Worm (Caenorhabditis elegans) whole organism, late embryonic: ENCODE results near the gene molo-1.

Experiments used
- T23F11.4 ChIP-seq: fragments of 200-800 bp; sonication (Bioruptor generic); optimal IDR thresholded peaks from 2 replicates; lab custom pipeline; 2018; ENCODE audit warnings: mild to moderate bottlenecking, missing genetic modification characterization, missing compliant biosample characterization
- ahr-1 ChIP-seq: sonication (generic microtip); optimal IDR thresholded peaks from 2 replicates; lab custom pipeline; 2016; ENCODE audit warnings: missing genetic modification characterization, missing compliant biosample characterization
- ceh-18 ChIP-seq: sonication (generic microtip); optimal IDR thresholded peaks from 2 replicates; lab custom pipeline; 2016; ENCODE audit warnings: missing genetic modification characterization, missing compliant biosample characterization
- ceh-19 ChIP-seq: fragments of 200-800 bp; sonication (Bioruptor generic); optimal IDR thresholded peaks from 2 replicates; lab custom pipeline; 2018; ENCODE audit warnings: mild to moderate bottlenecking, missing genetic modification characterization, missing compliant biosample characterization
- ceh-2 ChIP-seq: sonication (generic microtip); optimal IDR thresholded peaks from 2 replicates; lab custom pipeline; 2016; ENCODE audit warnings: missing genotype, missing genetic modification characterization, missing compliant biosample characterization
- ceh-34 ChIP-seq: sonication (generic microtip); optimal IDR thresholded peaks from 2 replicates; lab custom pipeline; 2016; ENCODE audit warnings: mild to moderate bottlenecking, missing genetic modification characterization, missing compliant biosample characterization
- ceh-45 ChIP-seq: fragments of 200-800 bp; sonication (Bioruptor generic); IDR thresholded peaks from 2 replicates; pipeline ENCODE4 v1.3.6; 2022; ENCODE audit warnings: missing genetic modification reagents, missing genetic modification characterization, missing compliant biosample characterization
- ceh-48 ChIP-seq: sonication (generic microtip); optimal IDR thresholded peaks from 2 replicates; lab custom pipeline; 2016; ENCODE audit warnings: missing genetic modification characterization, inconsistent platforms, missing compliant biosample characterization
- ceh-6 ChIP-seq: fragments of 200-800 bp; sonication (Bioruptor generic); optimal IDR thresholded peaks from 2 replicates; lab custom pipeline; 2018; ENCODE audit warnings: mild to moderate bottlenecking, missing genetic modification characterization, missing compliant biosample characterization
- ceh-9 ChIP-seq: sonication (generic microtip); optimal IDR thresholded peaks from 2 replicates; lab custom pipeline; 2016; ENCODE audit warnings: mild to moderate bottlenecking, missing genetic modification characterization, inconsistent platforms, missing compliant biosample characterization
- che-1 ChIP-seq: sonication (generic microtip); optimal IDR thresholded peaks from 2 replicates; lab custom pipeline; 2016; ENCODE audit warnings: mild to moderate bottlenecking, missing genetic modification characterization, missing compliant biosample characterization
- dmd-4 ChIP-seq: sonication (generic microtip); optimal IDR thresholded peaks from 2 replicates; lab custom pipeline; 2016; ENCODE audit warnings: borderline replicate concordance, missing genetic modification characterization, missing compliant biosample characterization
- dve-1 ChIP-seq: sonication (generic microtip); optimal IDR thresholded peaks from 2 replicates; lab custom pipeline; 2017; ENCODE audit warnings: antibody characterized with exemption, mild to moderate bottlenecking, missing genetic modification characterization, missing compliant biosample characterization
- elt-2 ChIP-seq: sonication (generic microtip); optimal IDR thresholded peaks from 2 replicates; lab custom pipeline; 2016; ENCODE audit warnings: missing genetic modification reagents, missing genetic modification characterization, missing compliant biosample characterization
- elt-4 ChIP-seq: sonication (generic microtip); optimal IDR thresholded peaks from 2 replicates; lab custom pipeline; 2016; ENCODE audit warnings: missing genetic modification characterization, missing compliant biosample characterization
- ets-4 ChIP-seq: sonication (generic microtip); optimal IDR thresholded peaks from 2 replicates; lab custom pipeline; 2016; ENCODE audit warnings: missing genetic modification characterization, missing compliant biosample characterization
- eyg-1 ChIP-seq: sonication (generic microtip); optimal IDR thresholded peaks from 2 replicates; lab custom pipeline; 2016; ENCODE audit warnings: missing genotype, missing genetic modification characterization, missing compliant biosample characterization
- fax-1 ChIP-seq: sonication (generic microtip); optimal IDR thresholded peaks from 2 replicates; lab custom pipeline; 2016; ENCODE audit warnings: missing genotype, missing genetic modification characterization, missing compliant biosample characterization
- fkh-6 ChIP-seq: sonication (generic microtip); optimal IDR thresholded peaks from 2 replicates; lab custom pipeline; 2016; ENCODE audit warnings: missing genetic modification characterization, missing compliant biosample characterization
- gmeb-2 ChIP-seq: sonication (generic microtip); optimal IDR thresholded peaks from 2 replicates; lab custom pipeline; 2016; ENCODE audit warnings: missing genetic modification characterization, inconsistent platforms, missing compliant biosample characterization
- hlh-13 ChIP-seq: fragments of 200-800 bp; sonication (Bioruptor generic); optimal IDR thresholded peaks from 2 replicates; lab custom pipeline; 2018; ENCODE audit warnings: mild to moderate bottlenecking, missing genetic modification characterization, missing compliant biosample characterization
- hlh-15 ChIP-seq: sonication (generic microtip); optimal IDR thresholded peaks from 2 replicates; lab custom pipeline; 2016; ENCODE audit warnings: missing genetic modification characterization, missing compliant biosample characterization
- hlh-30 ChIP-seq: sonication (generic microtip); optimal IDR thresholded peaks from 2 replicates; lab custom pipeline; 2017; ENCODE audit warnings: antibody characterized with exemption, missing genetic modification characterization, missing compliant biosample characterization; ENCODE audit not compliant: insufficient read depth
- hlh-6 ChIP-seq: sonication (generic microtip); optimal IDR thresholded peaks from 2 replicates; lab custom pipeline; 2016; ENCODE audit warnings: missing genotype, missing genetic modification characterization, missing compliant biosample characterization
- hlh-8 ChIP-seq: sonication (generic microtip); optimal IDR thresholded peaks from 2 replicates; lab custom pipeline; 2016; ENCODE audit warnings: missing genotype, missing genetic modification characterization, missing compliant biosample characterization
- madf-2 ChIP-seq: sonication (generic microtip); optimal IDR thresholded peaks from 2 replicates; lab custom pipeline; 2017; ENCODE audit warnings: missing genetic modification characterization, missing compliant biosample characterization
- nhr-232 ChIP-seq: sonication (generic microtip); optimal IDR thresholded peaks from 2 replicates; lab custom pipeline; 2016; ENCODE audit warnings: missing genetic modification characterization, missing compliant biosample characterization
- npax-4 ChIP-seq: sonication (generic microtip); optimal IDR thresholded peaks from 2 replicates; lab custom pipeline; 2016; ENCODE audit warnings: missing genetic modification characterization, missing compliant biosample characterization
- odd-2 ChIP-seq: sonication (generic microtip); optimal IDR thresholded peaks from 2 replicates; lab custom pipeline; 2017; ENCODE audit warnings: antibody characterized with exemption, mild to moderate bottlenecking, missing genetic modification characterization, missing compliant biosample characterization
- pax-1 ChIP-seq: fragments of 150-350 bp; optimal IDR thresholded peaks from 2 replicates; lab custom pipeline; 2014; ENCODE audit warnings: missing biosample characterization, missing genetic modification characterization
- pha-2 ChIP-seq: sonication (generic microtip); optimal IDR thresholded peaks from 2 replicates; lab custom pipeline; 2017; ENCODE audit warnings: mild to moderate bottlenecking, missing genetic modification characterization, missing compliant biosample characterization
- pqm-1 ChIP-seq: sonication (generic microtip); optimal IDR thresholded peaks from 2 replicates; lab custom pipeline; 2016; ENCODE audit warnings: missing genetic modification characterization, missing compliant biosample characterization
- pros-1 ChIP-seq: fragments of 150-350 bp; optimal IDR thresholded peaks from 2 replicates; lab custom pipeline; 2014; ENCODE audit warnings: missing biosample characterization, missing genetic modification reagents, missing genetic modification characterization
- sdc-2 ChIP-seq: sonication (generic microtip); optimal IDR thresholded peaks from 2 replicates; lab custom pipeline; 2016; ENCODE audit warnings: missing genotype, missing genetic modification characterization, missing compliant biosample characterization
- sox-2 ChIP-seq: fragments of 200-800 bp; sonication (Bioruptor generic); IDR thresholded peaks from 2 replicates; pipeline ENCODE4 v1.3.6; 2022; ENCODE audit warnings: missing genetic modification reagents, missing genetic modification characterization, missing compliant biosample characterization
- tbx-7 ChIP-seq: sonication (generic microtip); optimal IDR thresholded peaks from 2 replicates; lab custom pipeline; 2016; ENCODE audit warnings: missing genotype, missing genetic modification characterization, missing compliant biosample characterization
- ttx-3 ChIP-seq: sonication (generic microtip); optimal IDR thresholded peaks from 2 replicates; lab custom pipeline; 2016; ENCODE audit warnings: missing genetic modification reagents, missing genetic modification characterization, missing compliant biosample characterization
- unc-42 ChIP-seq: sonication (generic microtip); optimal IDR thresholded peaks from 2 replicates; lab custom pipeline; 2016; ENCODE audit warnings: missing genotype, missing genetic modification characterization, missing compliant biosample characterization
- unc-86 ChIP-seq: sonication (generic microtip); optimal IDR thresholded peaks from 2 replicates; lab custom pipeline; 2016; ENCODE audit warnings: missing genetic modification characterization, missing compliant biosample characterization
- zip-5 ChIP-seq: sonication (generic microtip); optimal IDR thresholded peaks from 2 replicates; lab custom pipeline; 2016; ENCODE audit warnings: missing genetic modification characterization, missing compliant biosample characterization
- ztf-16 ChIP-seq: sonication (generic microtip); optimal IDR thresholded peaks from 2 replicates; lab custom pipeline; 2017; ENCODE audit warnings: missing genetic modification characterization, missing compliant biosample characterization

The molo-1 gene

ce11 chrIII:5603439-5603986 is 29.7 kb downstream of the molo-1 start, which contains the start of gene madf-11 (continued):
- TF ChIP-seq elt-2 (peak; percentile 36), ets-4 (tag; lab: Kevin White, UChicago) (peak; percentile 98), fax-1 (tag; lab: Kevin White, UChicago) (peak; percentile 37), tbx-7 (peak; percentile 70), che-1 (tag; lab: Kevin White, UChicago) (no peak), ahr-1 (tag; lab: Kevin White, UChicago) (no peak), hlh-15 (tag; lab: Kevin White, UChicago) (no peak), ceh-18 (peak; percentile 26), ceh-45 (GFP tag; lab: Robert Waterston, UW) (no peak), hlh-8 (tag; lab: Kevin White, UChicago) (peak; percentile 67), hlh-6 (tag; lab: Kevin White, UChicago) (peak; percentile 49), unc-86 (no peak), fkh-6 (tag; lab: Kevin White, UChicago) (peak; percentile 21), zip-5 (peak; percentile 27), ceh-48 (tag; lab: Kevin White, UChicago) (peak; percentile 64), nhr-232 (tag; lab: Kevin White, UChicago) (no peak), ceh-19 (GFP tag; lab: Kevin White, UChicago) (peak; percentile 29), ztf-16 (tag; lab: Kevin White, UChicago) (no peak), elt-4 (tag; lab: Kevin White, UChicago) (no peak), pros-1 (no peak), ceh-2 (peak; percentile 82), pax-1 (peak; percentile 3), T23F11.4 (GFP tag; lab: Kevin White, UChicago) (no peak), hlh-13 (GFP tag; lab: Kevin White, UChicago) (no peak), ceh-6 (GFP tag; lab: Kevin White, UChicago) (no peak), ceh-9 (tag; lab: Kevin White, UChicago) (no peak), dve-1 (no peak), pha-2 (tag; lab: Kevin White, UChicago) (peak; percentile 21), dmd-4 (peak; percentile 49), gmeb-2 (tag; lab: Kevin White, UChicago) (no peak), pqm-1 (no peak)

DNA sequence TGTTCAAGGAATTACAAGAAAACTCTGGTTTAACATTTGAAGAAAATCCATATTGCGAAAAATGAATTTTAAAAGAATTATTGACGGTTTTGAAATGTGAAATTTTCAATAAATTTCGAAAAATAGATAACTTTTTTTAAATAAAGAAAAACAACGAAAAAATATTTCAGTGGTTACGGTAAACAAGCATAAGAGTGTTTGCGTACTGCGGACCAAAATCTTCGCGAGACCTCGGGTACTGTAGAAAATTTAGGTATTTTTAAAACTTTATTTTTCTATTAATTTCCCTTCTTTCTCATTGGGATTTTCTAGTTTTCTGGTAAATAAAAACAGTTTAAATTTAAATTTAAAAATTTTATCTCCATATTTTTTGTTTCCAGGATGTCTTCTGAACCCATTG is 30.3 kb downstream of the molo-1 start, which contains the start of gene xnd-1:
xnd-1 (plus strand) TSS at position 381 of the 400 bp plus-strand sequence.
- no peak for TF ChIP-seq ceh-34 (tag; lab: Kevin White, UChicago)
- TF ChIP-seq madf-2 (tag; lab: Kevin White, UChicago): no peak
- TF ChIP-seq ceh-9 (tag; lab: Kevin White, UChicago): no peak
- no peak for TF ChIP-seq eyg-1 (tag; lab: Kevin White, UChicago)
- TF ChIP-seq ceh-18: no peak
- TF ChIP-seq sdc-2 (tag; lab: Kevin White, UChicago): no peak
- no peak for TF ChIP-seq hlh-30 (tag; lab: Kevin White, UChicago)
- no peak for TF ChIP-seq dmd-4
- TF ChIP-seq npax-4 (tag; lab: Kevin White, UChicago): no peak
- no peak for TF ChIP-seq nhr-232 (tag; lab: Kevin White, UChicago)
- no peak for TF ChIP-seq sox-2 (GFP tag; lab: Robert Waterston, UW)
- TF ChIP-seq ttx-3 (tag; lab: Kevin White, UChicago): no peak
- TF ChIP-seq fkh-6 (tag; lab: Kevin White, UChicago): no peak
- TF ChIP-seq odd-2 (tag; lab: Kevin White, UChicago): no peak
- TF ChIP-seq che-1 (tag; lab: Kevin White, UChicago): no peak
- TF ChIP-seq unc-42 (tag; lab: Kevin White, UChicago): no peak
- TF ChIP-seq ceh-48 (tag; lab: Kevin White, UChicago): no peak
- TF ChIP-seq tbx-7: no peak
- TF ChIP-seq unc-86: no peak
